Worm (Caenorhabditis elegans) whole organism, L2 larva: ENCODE data around the gene irld-33.

Experiments
- aly-2 ChIP-seq: fragments of 150-350 bp; optimal IDR thresholded peaks from 2 replicates; lab custom pipeline; 2014; ENCODE audit warnings: missing biosample characterization, missing genetic modification characterization
- elt-1 ChIP-seq: fragments of 150-350 bp; optimal IDR thresholded peaks from 2 replicates; lab custom pipeline; 2014; ENCODE audit warnings: missing biosample characterization, missing genetic modification characterization

- no peak for TF ChIP-seq aly-2 (tag; lab: Kevin White, UChicago)
- TF ChIP-seq elt-1 (tag; lab: Kevin White, UChicago), result no peak
Measured at ce11 chrII:1719153-1719552, 19.7 kb upstream of the irld-33 start, which contains the start of gene fbxb-48.
